Fruit fly (Drosophila melanogaster) whole organism, embryonic: ENCODE data around the gene CG6094.

ENCODE experiments used
- Atf-2 ChIP-seq: fragments of 200-800 bp; sonication (Bioruptor generic); optimal IDR thresholded peaks from 2 replicates; lab custom pipeline; 2016; ENCODE audit warnings: missing biosample characterization, missing genetic modification characterization
- Atf6 ChIP-seq: fragments of 200-800 bp; sonication (Bioruptor generic); IDR thresholded peaks from 2 replicates; pipeline ENCODE4 v1.3.6; 2022; ENCODE audit warnings: missing biosample characterization, missing genetic modification characterization
- CG10462 ChIP-seq: fragments of 200-800 bp; sonication (Bioruptor generic); optimal IDR thresholded peaks from 2 replicates; lab custom pipeline; 2016; ENCODE audit warnings: missing biosample characterization, missing genetic modification characterization
- CG14014 ChIP-seq: fragments of 200-800 bp; sonication (Bioruptor generic); IDR thresholded peaks from 2 replicates; pipeline ENCODE4 v1.3.6; 2022; ENCODE audit warnings: missing biosample characterization, missing genetic modification characterization
- CG14710 ChIP-seq: fragments of 200-800 bp; sonication (Bioruptor generic); optimal IDR thresholded peaks from 3 replicates; lab custom pipeline; 2019; ENCODE audit warnings: missing biosample characterization, mild to moderate bottlenecking, missing genetic modification characterization, moderate library complexity
- CG1647 ChIP-seq: fragments of 200-800 bp; sonication (Bioruptor generic); optimal IDR thresholded peaks from 3 replicates; lab custom pipeline; 2016; ENCODE audit warnings: missing biosample characterization, missing genetic modification characterization
- CG16779 ChIP-seq: fragments of 200-800 bp; sonication (Bioruptor generic); IDR thresholded peaks from 2 replicates; pipeline ENCODE4 v1.3.6; 2022; ENCODE audit warnings: missing biosample characterization, missing genetic modification characterization
- CG2116 ChIP-seq: fragments of 200-800 bp; sonication (Bioruptor generic); optimal IDR thresholded peaks from 3 replicates; lab custom pipeline; 2018; ENCODE audit warnings: missing biosample characterization, mild to moderate bottlenecking, missing genetic modification characterization
- CG2129 ChIP-seq: fragments of 200-800 bp; sonication (Bioruptor generic); IDR thresholded peaks from 2 replicates; pipeline ENCODE4 v1.3.6; 2022; ENCODE audit warnings: missing biosample characterization, missing genetic modification characterization; ENCODE audit not compliant: partially characterized antibody
- CG34422 ChIP-seq: fragments of 200-800 bp; sonication (Bioruptor generic); IDR thresholded peaks from 3 replicates; pipeline ENCODE4 v1.3.6; 2022; ENCODE audit warnings: missing biosample characterization, missing genetic modification characterization
- CG4360 ChIP-seq: fragments of 200-800 bp; sonication (Bioruptor generic); IDR thresholded peaks from 2 replicates; pipeline ENCODE4 v1.3.6; 2022; ENCODE audit warnings: missing biosample characterization, missing genetic modification characterization
- CG5245 ChIP-seq: fragments of 200-800 bp; sonication (Bioruptor generic); optimal IDR thresholded peaks from 3 replicates; lab custom pipeline; 2016; ENCODE audit warnings: missing biosample characterization, missing genetic modification characterization
- CG6683 ChIP-seq: fragments of 200-800 bp; sonication (Bioruptor generic); optimal IDR thresholded peaks from 2 replicates; lab custom pipeline; 2017; ENCODE audit warnings: missing biosample characterization, mild to moderate bottlenecking, missing genetic modification characterization, missing genetic modification reagents
- CG7372 ChIP-seq: fragments of 200-800 bp; sonication (Bioruptor generic); IDR thresholded peaks from 2 replicates; pipeline ENCODE4 v1.3.6; 2022; ENCODE audit warnings: missing biosample characterization, missing genetic modification characterization
- CG7928 ChIP-seq: fragments of 200-800 bp; sonication (Bioruptor generic); optimal IDR thresholded peaks from 2 replicates; lab custom pipeline; 2017; ENCODE audit warnings: missing biosample characterization, mild to moderate bottlenecking, missing genetic modification characterization
- CG9797 ChIP-seq: fragments of 200-800 bp; sonication (Bioruptor generic); optimal IDR thresholded peaks from 3 replicates; lab custom pipeline; 2018; ENCODE audit warnings: missing biosample characterization, mild to moderate bottlenecking, missing genetic modification characterization
- Deaf1 ChIP-seq: fragments of 200-800 bp; optimal IDR thresholded peaks from 3 replicates; lab custom pipeline; 2019; ENCODE audit warnings: missing biosample characterization, mild to moderate bottlenecking, missing genetic modification characterization, moderate library complexity
- Dll ChIP-seq: fragments of 200-800 bp; sonication (Bioruptor generic); IDR thresholded peaks from 4 replicates; pipeline ENCODE4 v1.3.6; 2022; ENCODE audit warnings: missing biosample characterization, missing genetic modification characterization; ENCODE audit not compliant: partially characterized antibody
- Doc3 ChIP-seq: fragments of 200-800 bp; sonication (Bioruptor generic); IDR thresholded peaks from 3 replicates; pipeline ENCODE4 v1.3.6; 2022; ENCODE audit warnings: missing biosample characterization, missing genetic modification characterization; ENCODE audit not compliant: partially characterized antibody
- Hey ChIP-seq: fragments of 200-800 bp; sonication (Bioruptor generic); optimal IDR thresholded peaks from 3 replicates; lab custom pipeline; 2018; ENCODE audit warnings: missing biosample characterization, mild to moderate bottlenecking, missing genetic modification characterization
- Hmx ChIP-seq: fragments of 200-800 bp; sonication (Bioruptor generic); optimal IDR thresholded peaks from 2 replicates; lab custom pipeline; 2016; ENCODE audit warnings: missing biosample characterization, missing genetic modification characterization
- Lhr ChIP-seq: fragments of 200-800 bp; sonication (Bioruptor generic); optimal IDR thresholded peaks from 3 replicates; lab custom pipeline; 2017; ENCODE audit warnings: mild to moderate bottlenecking, missing biosample characterization, missing genetic modification reagents, missing genetic modification characterization
- MBD-R2 ChIP-seq: fragments of 200-800 bp; sonication (Bioruptor generic); IDR thresholded peaks from 2 replicates; pipeline ENCODE4 v1.3.6; 2022; ENCODE audit warnings: missing biosample characterization, missing genetic modification characterization
- Nf-YB ChIP-seq: fragments of 200-800 bp; sonication (Bioruptor generic); optimal IDR thresholded peaks from 3 replicates; lab custom pipeline; 2019; ENCODE audit warnings: missing biosample characterization, mild to moderate bottlenecking, missing genetic modification characterization, moderate library complexity
- Opbp ChIP-seq: fragments of 200-800 bp; sonication (Bioruptor generic); IDR thresholded peaks from 3 replicates; pipeline ENCODE4 v1.3.6; 2022; ENCODE audit warnings: missing biosample characterization, missing genetic modification characterization; ENCODE audit not compliant: partially characterized antibody
- Ptx1 ChIP-seq: fragments of 200-800 bp; sonication (Bioruptor generic); IDR thresholded peaks from 2 replicates; pipeline ENCODE4 v1.3.6; 2022; ENCODE audit warnings: missing biosample characterization, missing genetic modification characterization
- Sin3A ChIP-seq: fragments of >200 bp; optimal IDR thresholded peaks from 2 replicates; lab custom pipeline; 2018
- YL-1 ChIP-seq: fragments of 200-800 bp; sonication (Bioruptor generic); optimal IDR thresholded peaks from 3 replicates; lab custom pipeline; 2017; ENCODE audit warnings: missing biosample characterization, mild to moderate bottlenecking, missing genetic modification characterization
- abd-A ChIP-seq: fragments of 200-800 bp; sonication (Bioruptor generic); optimal IDR thresholded peaks from 3 replicates; lab custom pipeline; 2019; ENCODE audit warnings: missing biosample characterization, mild to moderate bottlenecking, missing genetic modification characterization, moderate library complexity
- amos ChIP-seq: fragments of 200-800 bp; sonication (Bioruptor generic); IDR thresholded peaks from 2 replicates; pipeline ENCODE4 v1.3.6; 2022; ENCODE audit warnings: missing biosample characterization, missing genetic modification characterization; ENCODE audit not compliant: partially characterized antibody
- ash1 ChIP-seq: fragments of 200-800 bp; sonication (Bioruptor generic); optimal IDR thresholded peaks from 2 replicates; lab custom pipeline; 2018; ENCODE audit warnings: missing biosample characterization, mild to moderate bottlenecking, missing genetic modification characterization
- cg ChIP-seq: fragments of 200-800 bp; sonication (Bioruptor generic); optimal IDR thresholded peaks from 3 replicates; lab custom pipeline; 2019; ENCODE audit warnings: missing biosample characterization, mild to moderate bottlenecking, missing genetic modification characterization, moderate library complexity
- chinmo ChIP-seq: fragments of 200-800 bp; sonication (Bioruptor generic); IDR thresholded peaks from 4 replicates; pipeline ENCODE4 v1.3.6; 2022; ENCODE audit warnings: missing biosample characterization, missing genetic modification characterization; ENCODE audit not compliant: partially characterized antibody
- crp ChIP-seq, 2 experiments: fragments of 200-800 bp; sonication (Bioruptor generic); optimal IDR thresholded peaks; 2 replicates in 1 of 2; 3 replicates in 1 of 2; lab custom pipeline; 2017; ENCODE audit warnings: missing biosample characterization in 2 of 2, missing genetic modification characterization in 2 of 2, mild to moderate bottlenecking in 1 of 2, moderate library complexity in 1 of 2
- dmrt11E ChIP-seq: fragments of 200-800 bp; sonication (Bioruptor generic); optimal IDR thresholded peaks from 3 replicates; lab custom pipeline; 2018; ENCODE audit warnings: missing biosample characterization, mild to moderate bottlenecking, missing genetic modification characterization, moderate library complexity
- dpn ChIP-seq, 2 experiments: fragments of 200-800 bp; sonication (Bioruptor generic); optimal IDR thresholded peaks; 3 replicates each; lab custom pipeline; 2016; ENCODE audit warnings: missing biosample characterization in 2 of 2, missing genetic modification characterization in 2 of 2
- eve ChIP-seq, 2 experiments: fragments of >200 bp; optimal IDR thresholded peaks; 2 replicates each; lab custom pipeline; 2017; ENCODE audit warnings: missing biosample characterization in 2 of 2, missing genetic modification characterization in 2 of 2
- gfzf ChIP-seq: fragments of 200-800 bp; sonication (Bioruptor generic); optimal IDR thresholded peaks from 2 replicates; lab custom pipeline; 2016; ENCODE audit warnings: missing biosample characterization, mild to moderate bottlenecking, missing genetic modification characterization, moderate library complexity
- grn ChIP-seq: fragments of 200-800 bp; sonication (Bioruptor generic); optimal IDR thresholded peaks from 3 replicates; lab custom pipeline; 2017; ENCODE audit warnings: missing biosample characterization, missing genetic modification characterization
- inv ChIP-seq: fragments of 200-800 bp; sonication (Bioruptor generic); IDR thresholded peaks from 2 replicates; pipeline ENCODE4 v1.3.6; 2022; ENCODE audit warnings: missing biosample characterization, missing genetic modification characterization; ENCODE audit not compliant: partially characterized antibody
- jumu ChIP-seq: fragments of 200-800 bp; sonication (Bioruptor generic); optimal IDR thresholded peaks from 3 replicates; lab custom pipeline; 2016; ENCODE audit warnings: missing biosample characterization, missing genetic modification characterization
- lilli ChIP-seq: fragments of 200-800 bp; sonication (Bioruptor generic); optimal IDR thresholded peaks from 3 replicates; lab custom pipeline; 2016; ENCODE audit warnings: missing biosample characterization, missing genetic modification characterization
- otp ChIP-seq: fragments of 200-800 bp; sonication (Bioruptor generic); IDR thresholded peaks from 3 replicates; pipeline ENCODE4, ENCODE4 v1.3.6; 2022; ENCODE audit warnings: missing biosample characterization, missing genetic modification characterization
- sens ChIP-seq: fragments of 200-800 bp; sonication (Bioruptor generic); peaks from one replicate; lab custom pipeline; 2016; ENCODE audit warnings: missing biosample characterization, missing genetic modification characterization
- tin ChIP-seq: fragments of 200-800 bp; sonication (Bioruptor generic); optimal IDR thresholded peaks from 3 replicates; lab custom pipeline; 2016; ENCODE audit warnings: missing biosample characterization, missing genetic modification characterization
- trem ChIP-seq: fragments of 200-800 bp; optimal IDR thresholded peaks from 3 replicates; lab custom pipeline; 2019; ENCODE audit warnings: missing biosample characterization, mild to moderate bottlenecking, missing genetic modification characterization, moderate library complexity
- ttk ChIP-seq: fragments of 200-800 bp; sonication (Bioruptor generic); IDR thresholded peaks from 2 replicates; pipeline ENCODE4 v2.1.2; 2022; ENCODE audit warnings: missing biosample characterization, missing genetic modification characterization
- vvl ChIP-seq: fragments of 200-800 bp; sonication (Bioruptor generic); IDR thresholded peaks from 2 replicates; pipeline ENCODE4 v1.3.6; 2022; ENCODE audit warnings: missing biosample characterization, missing genetic modification characterization
- wor ChIP-seq: fragments of 200-800 bp; sonication (Bioruptor generic); IDR thresholded peaks from 2 replicates; pipeline ENCODE4 v1.3.6; 2022; ENCODE audit warnings: missing biosample characterization, missing genetic modification characterization

CG6094 gene

DNA sequence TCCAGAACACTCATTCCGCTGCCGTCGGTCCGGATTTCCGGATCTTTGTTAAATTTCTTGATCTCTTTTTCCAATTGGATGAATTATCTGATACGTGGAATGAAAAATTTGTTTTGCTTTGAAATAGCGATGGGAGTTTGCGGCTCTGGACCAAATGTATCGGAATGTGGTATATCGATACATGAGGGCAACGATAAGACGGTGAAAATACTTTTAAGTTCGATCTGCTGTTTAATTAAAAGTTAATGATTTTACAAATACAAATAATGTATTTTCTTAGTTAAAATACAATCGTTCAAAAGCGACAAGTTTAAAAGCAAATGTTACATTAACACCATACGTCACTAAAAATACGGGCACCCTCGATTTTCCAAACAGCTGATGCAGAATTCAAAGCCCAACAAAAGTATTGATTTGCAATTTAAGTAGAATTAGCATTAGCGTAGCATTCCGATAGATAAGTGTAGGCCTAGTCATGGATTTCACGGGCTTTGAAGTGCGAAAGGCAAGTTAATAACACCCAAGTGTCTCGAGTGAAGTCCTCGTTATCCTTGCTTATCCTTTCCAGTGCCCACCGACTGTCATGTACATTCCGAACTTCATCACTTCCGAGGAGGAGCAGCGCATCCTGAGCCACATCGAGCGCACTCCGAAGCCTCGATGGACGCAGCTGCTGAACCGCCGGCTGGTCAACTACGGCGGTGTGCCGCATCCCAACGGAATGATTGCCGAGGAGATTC is 18.2 kb upstream of the CG6094 start, which contains the start of the genes Cog4 and CG6144 (continued):
- no peak for TF ChIP-seq dmrt11E
- no peak for TF ChIP-seq eve (GFP tag; optimal IDR thresholded peaks at IDR 0.05; lab: Kevin White, UChicago)
- TF ChIP-seq lilli (GFP tag; lab: Kevin White, UChicago): peak; percentile 60
- TF ChIP-seq Opbp (GFP tag; lab: Robert Waterston, UW): peak; percentile 68
- peak; percentile 56 for TF ChIP-seq gfzf
- TF ChIP-seq Atf-2: no peak
- 0 out of 3 replicates have a peak, but pooled peaks have one; percentile 8 for TF ChIP-seq otp (GFP tag; lab: Robert Waterston, UW)
- peak; percentile 66 for TF ChIP-seq Atf6 (GFP tag; lab: Robert Waterston, UW)
- peak; percentile 61 for TF ChIP-seq CG14710 (tag; lab: Kevin White, UChicago)
- peak; percentile 79 for TF ChIP-seq CG2116
- TF ChIP-seq abd-A (tag; lab: Kevin White, UChicago): no peak
- TF ChIP-seq cg (GFP tag; lab: Kevin White, UChicago): no peak
- TF ChIP-seq wor (GFP tag; lab: Robert Waterston, UW): no peak
- no peak for TF ChIP-seq Hey (tag; lab: Kevin White, UChicago)
- TF ChIP-seq CG7928: no peak
- TF ChIP-seq sens (GFP tag; lab: Kevin White, UChicago): peak; percentile 76
- TF ChIP-seq CG5245 (GFP tag; lab: Kevin White, UChicago): no peak
- TF ChIP-seq Doc3: peak; percentile 77; the same call in 2 of the 3 replicates
- 0 out of 4 replicates have a peak, but pooled peaks have one; percentile 73 for TF ChIP-seq chinmo (GFP tag; lab: Robert Waterston, UW)
- TF ChIP-seq crp (GFP tag; optimal IDR thresholded peaks at IDR 0.05; lab: Kevin White, UChicago): peak; percentile 68 to 95
- TF ChIP-seq tin (GFP tag; lab: Kevin White, UChicago): peak; percentile 2
- TF ChIP-seq CG34422 (GFP tag; lab: Robert Waterston, UW): peak; percentile 55; the same call in 1 of the 3 replicates
- peak; percentile 4 to 6 for TF ChIP-seq dpn (GFP tag; optimal IDR thresholded peaks at IDR 0.05; lab: Kevin White, UChicago)
- TF ChIP-seq vvl: peak; percentile 44; the same call in 1 of the 2 replicates
- TF ChIP-seq amos (GFP tag; lab: Robert Waterston, UW): peak; percentile 77
- TF ChIP-seq inv (GFP tag; lab: Robert Waterston, UW): peak; percentile 68
- TF ChIP-seq YL-1: peak; percentile 56
- TF ChIP-seq Dll (GFP tag; lab: Robert Waterston, UW): peak; percentile 91
- no peak for TF ChIP-seq Nf-YB (GFP tag; lab: Kevin White, UChicago)
- peak; percentile 19; the same call in 1 of the 2 replicates for TF ChIP-seq Ptx1
- TF ChIP-seq Deaf1 (tag; lab: Kevin White, UChicago): no peak
- TF ChIP-seq CG4360 (GFP tag; lab: Robert Waterston, UW): no peak
- TF ChIP-seq jumu: peak; percentile 47
- no peak for TF ChIP-seq ash1
- TF ChIP-seq Hmx (GFP tag; lab: Kevin White, UChicago): peak; percentile 41
- no peak for TF ChIP-seq CG16779
- no peak for TF ChIP-seq Lhr (GFP tag; lab: Kevin White, UChicago)
- peak; percentile 87 for TF ChIP-seq MBD-R2 (GFP tag; lab: Robert Waterston, UW)
- no peak for TF ChIP-seq CG10462 (GFP tag; lab: Kevin White, UChicago)
- no peak for TF ChIP-seq CG7372
- TF ChIP-seq ttk: no peak
- TF ChIP-seq trem: peak; percentile 57
- peak; percentile 64 for TF ChIP-seq Sin3A (lab: Kevin White, UChicago)
- peak; percentile 61 for TF ChIP-seq CG9797 (GFP tag; lab: Kevin White, UChicago)
- peak; percentile 72 for TF ChIP-seq CG14014 (GFP tag; lab: Robert Waterston, UW)
- peak; percentile 63 for TF ChIP-seq CG2129 (GFP tag; lab: Robert Waterston, UW)
- no peak for TF ChIP-seq CG1647 (GFP tag; lab: Kevin White, UChicago)
- no peak for TF ChIP-seq CG6683 (GFP tag; lab: Kevin White, UChicago)
- peak; percentile 63 for TF ChIP-seq grn (GFP tag; lab: Kevin White, UChicago)
